Fruit fly (Drosophila melanogaster) whole organism, embryonic: ENCODE data around the gene CG2247.

Source experiments
- ATbp ChIP-seq: fragments of 200-800 bp; sonication (Bioruptor generic); optimal IDR thresholded peaks from 2 replicates; lab custom pipeline; 2017; ENCODE audit warnings: missing biosample characterization, mild to moderate bottlenecking, missing genetic modification characterization, missing genetic modification reagents
- Ada2b ChIP-seq: fragments of 200-800 bp; sonication (Bioruptor generic); IDR thresholded peaks from 2 replicates; pipeline ENCODE4 v1.3.6; 2022; ENCODE audit warnings: missing biosample characterization, missing genetic modification characterization
- Awh ChIP-seq: fragments of 200-800 bp; sonication (Bioruptor generic); IDR thresholded peaks from 2 replicates; pipeline ENCODE4, ENCODE4 v1.3.6; 2022; ENCODE audit warnings: missing biosample characterization, missing genetic modification characterization
- BEAF-32 ChIP-seq: fragments of 200-800 bp; sonication (Bioruptor generic); optimal IDR thresholded peaks from 3 replicates; lab custom pipeline; 2017; ENCODE audit warnings: missing biosample characterization, missing genetic modification characterization, mild to moderate bottlenecking, moderate library complexity, missing genetic modification reagents
- Blimp-1 ChIP-seq: fragments of 200-800 bp; sonication (Bioruptor generic); optimal IDR thresholded peaks from 3 replicates; lab custom pipeline; 2018; ENCODE audit warnings: missing biosample characterization, missing genetic modification characterization, mild to moderate bottlenecking, moderate library complexity, missing genetic modification reagents
- Bteb2 ChIP-seq: fragments of 200-800 bp; sonication (Bioruptor generic); optimal IDR thresholded peaks from 2 replicates; lab custom pipeline; 2016; ENCODE audit warnings: missing biosample characterization, missing genetic modification characterization
- CG10321 ChIP-seq: fragments of 200-800 bp; sonication (Bioruptor generic); IDR thresholded peaks from 2 replicates; pipeline ENCODE4 v1.3.6; 2022; ENCODE audit warnings: missing biosample characterization, missing genetic modification characterization
- CG11504 ChIP-seq: fragments of 200-800 bp; sonication (Bioruptor generic); optimal IDR thresholded peaks from 3 replicates; lab custom pipeline; 2019; ENCODE audit warnings: missing biosample characterization, mild to moderate bottlenecking, missing genetic modification characterization, moderate library complexity
- CG16863 ChIP-seq: fragments of 200-800 bp; sonication (Bioruptor generic); optimal IDR thresholded peaks from 3 replicates; lab custom pipeline; 2016; ENCODE audit warnings: missing biosample characterization, missing genetic modification characterization
- CG17361 ChIP-seq: fragments of 200-800 bp; sonication (Bioruptor generic); IDR thresholded peaks from 3 replicates; pipeline ENCODE4 v1.3.6; 2022; ENCODE audit warnings: missing biosample characterization, missing genetic modification characterization
- CG3163 ChIP-seq: fragments of 200-800 bp; sonication (Bioruptor generic); optimal IDR thresholded peaks from 3 replicates; lab custom pipeline; 2016; ENCODE audit warnings: missing biosample characterization, missing genetic modification characterization
- CG3281 ChIP-seq: fragments of 200-800 bp; sonication (Bioruptor generic); optimal IDR thresholded peaks from 3 replicates; lab custom pipeline; 2017; ENCODE audit warnings: missing biosample characterization, mild to moderate bottlenecking, missing genetic modification characterization
- CG3407 ChIP-seq: fragments of 200-800 bp; sonication (Bioruptor generic); optimal IDR thresholded peaks from 2 replicates; lab custom pipeline; 2018; ENCODE audit warnings: missing biosample characterization, mild to moderate bottlenecking, missing genetic modification characterization
- CG5180 ChIP-seq: fragments of 200-800 bp; sonication (Bioruptor generic); optimal IDR thresholded peaks from 3 replicates; lab custom pipeline; 2017; ENCODE audit warnings: missing biosample characterization, missing genetic modification characterization, mild to moderate bottlenecking, moderate library complexity, missing genetic modification reagents
- CG6765 ChIP-seq: fragments of 200-800 bp; sonication (Bioruptor generic); optimal IDR thresholded peaks from 3 replicates; lab custom pipeline; 2017; ENCODE audit warnings: missing biosample characterization, mild to moderate bottlenecking, missing genetic modification characterization
- CG7745 ChIP-seq: fragments of 200-800 bp; sonication (Bioruptor generic); optimal IDR thresholded peaks from 2 replicates; lab custom pipeline; 2018; ENCODE audit warnings: missing biosample characterization, mild to moderate bottlenecking, missing genetic modification characterization, moderate library complexity
- CG8388 ChIP-seq: fragments of 200-800 bp; sonication (Bioruptor generic); optimal IDR thresholded peaks from 2 replicates; lab custom pipeline; 2019; ENCODE audit warnings: missing biosample characterization, mild to moderate bottlenecking, missing genetic modification characterization, moderate library complexity
- CG9437 ChIP-seq: fragments of 200-800 bp; sonication (Bioruptor generic); optimal IDR thresholded peaks from 2 replicates; lab custom pipeline; 2018; ENCODE audit warnings: missing biosample characterization, mild to moderate bottlenecking, missing genetic modification characterization
- E2f2 ChIP-seq: fragments of 200-800 bp; sonication (Bioruptor generic); IDR thresholded peaks from 2 replicates; pipeline ENCODE4 v1.3.6; 2022; ENCODE audit warnings: missing biosample characterization, missing genetic modification characterization
- Elba2 ChIP-seq: fragments of 200-800 bp; sonication (Bioruptor generic); optimal IDR thresholded peaks from 3 replicates; lab custom pipeline; 2016; ENCODE audit warnings: missing biosample characterization, missing genetic modification characterization
- Ets65A ChIP-seq: fragments of 200-800 bp; sonication (Bioruptor generic); peaks from one replicate; lab custom pipeline; 2016; ENCODE audit warnings: missing biosample characterization, missing genetic modification characterization
- Fer1 ChIP-seq: fragments of 200-800 bp; sonication (Bioruptor generic); optimal IDR thresholded peaks from 2 replicates; lab custom pipeline; 2017; ENCODE audit warnings: missing biosample characterization, mild to moderate bottlenecking, missing genetic modification characterization
- Med ChIP-seq: fragments of 200-800 bp; sonication (Bioruptor generic); peaks from one replicate; lab custom pipeline; 2016; ENCODE audit warnings: missing biosample characterization, missing genetic modification characterization, mild to moderate bottlenecking, inconsistent platforms, moderate library complexity
- Mes4 ChIP-seq: fragments of 200-800 bp; sonication (Bioruptor generic); optimal IDR thresholded peaks from 2 replicates; lab custom pipeline; 2016; ENCODE audit warnings: missing biosample characterization, missing genetic modification characterization
- Nf-YA ChIP-seq: fragments of 200-800 bp; sonication (Bioruptor generic); IDR thresholded peaks from 2 replicates; pipeline ENCODE4 v1.3.6; 2022; ENCODE audit warnings: missing biosample characterization, missing genetic modification characterization
- Optix ChIP-seq: fragments of 200-800 bp; sonication (Bioruptor generic); IDR thresholded peaks from 3 replicates; pipeline ENCODE4 v1.3.6; 2022; ENCODE audit warnings: missing biosample characterization, missing genetic modification characterization
- Sry-β ChIP-seq: fragments of 200-800 bp; sonication (Bioruptor generic); optimal IDR thresholded peaks from 2 replicates; lab custom pipeline; 2018; ENCODE audit warnings: missing biosample characterization, mild to moderate bottlenecking, missing genetic modification characterization, moderate library complexity
- Usf ChIP-seq: fragments of 200-800 bp; sonication (Bioruptor generic); optimal IDR thresholded peaks from 2 replicates; lab custom pipeline; 2017; ENCODE audit warnings: missing genotype, missing biosample characterization, missing genetic modification characterization
- Vsx1 ChIP-seq: fragments of 200-800 bp; sonication (Bioruptor generic); optimal IDR thresholded peaks from 2 replicates; lab custom pipeline; 2017; ENCODE audit warnings: missing biosample characterization, mild to moderate bottlenecking, missing genetic modification characterization, missing genetic modification reagents
- ash1 ChIP-seq: fragments of 200-800 bp; sonication (Bioruptor generic); optimal IDR thresholded peaks from 2 replicates; lab custom pipeline; 2018; ENCODE audit warnings: missing biosample characterization, mild to moderate bottlenecking, missing genetic modification characterization
- bowl ChIP-seq: fragments of 200-800 bp; sonication (Bioruptor generic); IDR thresholded peaks from 2 replicates; pipeline ENCODE4 v1.3.6; 2022; ENCODE audit warnings: missing biosample characterization, missing genetic modification characterization
- cato ChIP-seq: fragments of 200-800 bp; sonication (Bioruptor generic); optimal IDR thresholded peaks from 2 replicates; lab custom pipeline; 2016; ENCODE audit warnings: missing biosample characterization, missing genetic modification characterization, borderline replicate concordance
- cg ChIP-seq: fragments of 200-800 bp; sonication (Bioruptor generic); optimal IDR thresholded peaks from 3 replicates; lab custom pipeline; 2019; ENCODE audit warnings: missing biosample characterization, mild to moderate bottlenecking, missing genetic modification characterization, moderate library complexity
- chinmo ChIP-seq: fragments of 200-800 bp; sonication (Bioruptor generic); IDR thresholded peaks from 4 replicates; pipeline ENCODE4 v1.3.6; 2022; ENCODE audit warnings: missing biosample characterization, missing genetic modification characterization; ENCODE audit not compliant: partially characterized antibody
- croc ChIP-seq: fragments of 200-800 bp; sonication (Bioruptor generic); conservative IDR thresholded peaks from 3 replicates; pipeline ENCODE4 v1.3.6; 2022; ENCODE audit warnings: missing biosample characterization, missing genetic modification characterization
- disco-r ChIP-seq: fragments of 200-800 bp; sonication (Bioruptor generic); optimal IDR thresholded peaks from 2 replicates; lab custom pipeline; 2016; ENCODE audit warnings: missing biosample characterization, missing genetic modification characterization
- dm ChIP-seq: fragments of 200-800 bp; sonication (Bioruptor generic); optimal IDR thresholded peaks from 3 replicates; lab custom pipeline; 2016; ENCODE audit warnings: missing biosample characterization, missing genetic modification characterization
- dmrt99B ChIP-seq: fragments of 200-800 bp; sonication (Bioruptor generic); optimal IDR thresholded peaks from 2 replicates; lab custom pipeline; 2018; ENCODE audit warnings: missing biosample characterization, mild to moderate bottlenecking, missing genetic modification characterization, moderate library complexity
- fd64A ChIP-seq: fragments of 200-800 bp; sonication (Bioruptor generic); optimal IDR thresholded peaks from 3 replicates; lab custom pipeline; 2018; ENCODE audit warnings: missing biosample characterization, mild to moderate bottlenecking, missing genetic modification characterization
- fd96Cb ChIP-seq: fragments of 200-800 bp; sonication (Bioruptor generic); optimal IDR thresholded peaks from 2 replicates; lab custom pipeline; 2018; ENCODE audit warnings: missing biosample characterization, mild to moderate bottlenecking, missing genetic modification characterization, moderate library complexity
- fu2 ChIP-seq: fragments of 200-800 bp; sonication (Bioruptor generic); optimal IDR thresholded peaks from 2 replicates; lab custom pipeline; 2016; ENCODE audit warnings: missing biosample characterization, missing genetic modification characterization
- grau ChIP-seq: fragments of 200-800 bp; optimal IDR thresholded peaks from 3 replicates; lab custom pipeline; 2019; ENCODE audit warnings: missing biosample characterization, mild to moderate bottlenecking, missing genetic modification characterization, moderate library complexity
- hth ChIP-seq: fragments of >200 bp; optimal IDR thresholded peaks from 2 replicates; lab custom pipeline; 2017; ENCODE audit warnings: inconsistent platforms
- ind ChIP-seq: fragments of 200-800 bp; sonication (Bioruptor generic); optimal IDR thresholded peaks from 3 replicates; lab custom pipeline; 2016; ENCODE audit warnings: missing biosample characterization, missing genetic modification characterization
- lab ChIP-seq: fragments of 200-800 bp; sonication (Bioruptor generic); optimal IDR thresholded peaks from 3 replicates; lab custom pipeline; 2017; ENCODE audit warnings: missing biosample characterization, missing genetic modification characterization, mild to moderate bottlenecking, moderate library complexity, missing genetic modification reagents
- mirr ChIP-seq: fragments of 200-800 bp; sonication (Bioruptor generic); optimal IDR thresholded peaks from 3 replicates; lab custom pipeline; 2018; ENCODE audit warnings: missing biosample characterization, mild to moderate bottlenecking, missing genetic modification characterization
- nau ChIP-seq: fragments of 200-800 bp; sonication (Bioruptor generic); optimal IDR thresholded peaks from 3 replicates; lab custom pipeline; 2017; ENCODE audit warnings: missing biosample characterization, mild to moderate bottlenecking, missing genetic modification characterization, missing genetic modification reagents
- nerfin-1 ChIP-seq: fragments of 200-800 bp; sonication (Bioruptor generic); optimal IDR thresholded peaks from 3 replicates; lab custom pipeline; 2019; ENCODE audit warnings: missing biosample characterization, mild to moderate bottlenecking, missing genetic modification characterization, moderate library complexity
- pan ChIP-seq, 4 experiments: fragments of >200 bp in 3 of 4; fragments of 200-800 bp in 1 of 4; sonication (Bioruptor generic) in 1 of 4; optimal IDR thresholded peaks in 3 of 4; IDR thresholded peaks in 1 of 4; 2 replicates each; pipeline versions ENCODE4 v1.3.6 to Lab custom; 2017 to 2022; ENCODE audit warnings: missing biosample characterization in 2 of 4, missing genetic modification characterization in 2 of 4, mixed read lengths in 1 of 4
- ssp ChIP-seq: fragments of 200-800 bp; sonication (Bioruptor generic); IDR thresholded peaks from 2 replicates; pipeline ENCODE4 v1.3.6; 2022; ENCODE audit warnings: missing biosample characterization, missing genetic modification characterization

CG2247 gene

dm6 chrX:11652991-11653390 is 41.5 kb upstream of the CG2247 start (continued):
- TF ChIP-seq nau (no peak), mirr (GFP tag; lab: Kevin White, UChicago) (no peak), ind (GFP tag; lab: Kevin White, UChicago) (peak; percentile 39), pan (optimal IDR thresholded peaks at IDR 0.05; lab: Kevin White, UChicago) (no peak), pan (GFP tag; optimal IDR thresholded peaks at IDR 0.05 in 1 of 2, IDR thresholded peaks at IDR 0.05 in 1 of 2) (peak in 1 of 2 experiments; percentile 38), bowl (no peak), Nf-YA (GFP tag; lab: Robert Waterston, UW) (no peak), Elba2 (GFP tag; lab: Kevin White, UChicago) (no peak), BEAF-32 (no peak), fd64A (GFP tag; lab: Kevin White, UChicago) (no peak), dmrt99B (tag; lab: Kevin White, UChicago) (peak; percentile 49), ssp (GFP tag; lab: Robert Waterston, UW) (no peak), Sry-β (GFP tag; lab: Kevin White, UChicago) (no peak), Med (peak; percentile 80), Awh (GFP tag; lab: Robert Waterston, UW) (no peak), chinmo (GFP tag; lab: Robert Waterston, UW) (no peak), CG11504 (peak; percentile 47), CG10321 (GFP tag; lab: Robert Waterston, UW) (no peak), CG3281 (GFP tag; lab: Kevin White, UChicago) (peak; percentile 4), Vsx1 (GFP tag; lab: Kevin White, UChicago) (no peak), CG5180 (GFP tag; lab: Kevin White, UChicago) (no peak), CG16863 (peak; percentile 26), fd96Cb (peak; percentile 48), Mes4 (GFP tag; lab: Kevin White, UChicago) (peak; percentile 1), ash1 (GFP tag; lab: Kevin White, UChicago) (no peak), hth (no peak), CG9437 (GFP tag; lab: Kevin White, UChicago) (no peak), nerfin-1 (tag; lab: Kevin White, UChicago) (no peak), CG7745 (tag; lab: Kevin White, UChicago) (no peak), disco-r (GFP tag; lab: Kevin White, UChicago) (no peak), Optix (GFP tag; lab: Robert Waterston, UW) (peak; percentile 33; the same call in 1 of the 3 replicates), grau (no peak), Fer1 (GFP tag; lab: Kevin White, UChicago) (peak; percentile 19), dm (GFP tag; lab: Kevin White, UChicago) (no peak), Bteb2 (GFP tag; lab: Kevin White, UChicago) (no peak), lab (GFP tag; lab: Kevin White, UChicago) (peak; percentile 59), E2f2 (GFP tag; lab: Robert Waterston, UW) (no peak), Ets65A (GFP tag; lab: Kevin White, UChicago) (peak; percentile 76), CG8388 (GFP tag; lab: Kevin White, UChicago) (no peak), croc (GFP tag; lab: Robert Waterston, UW) (no peak), CG17361 (0 out of 3 replicates have a peak, but pooled peaks have one; percentile 16), CG3407 (GFP tag; lab: Kevin White, UChicago) (peak; percentile 6), CG3163 (GFP tag; lab: Kevin White, UChicago) (no peak), Ada2b (GFP tag; lab: Robert Waterston, UW) (peak; percentile 49; the same call in 1 of the 2 replicates), cato (GFP tag; lab: Kevin White, UChicago) (no peak), Blimp-1 (GFP tag; lab: Kevin White, UChicago) (peak; percentile 34), fu2 (no peak), cg (GFP tag; lab: Kevin White, UChicago) (no peak), CG6765 (GFP tag; lab: Kevin White, UChicago) (no peak), Usf (GFP tag; lab: Kevin White, UChicago) (no peak), ATbp (GFP tag; lab: Kevin White, UChicago) (peak; percentile 46)
